Fruit fly (Drosophila melanogaster) whole organism, wandering third instar larva: ENCODE data around the gene Ass.

Source experiments
- Abd-B ChIP-seq: fragments of >200 bp; optimal IDR thresholded peaks from 2 replicates; lab custom pipeline; 2017; ENCODE audit warnings: missing biosample characterization, missing genetic modification characterization
- CG32264 ChIP-seq: fragments of 200-800 bp; sonication (Bioruptor generic); optimal IDR thresholded peaks from 2 replicates; lab custom pipeline; 2016; ENCODE audit warnings: missing biosample characterization, missing genetic modification characterization
- CG9705 ChIP-seq: fragments of 200-800 bp; sonication (Bioruptor generic); optimal IDR thresholded peaks from 2 replicates; lab custom pipeline; 2018; ENCODE audit warnings: missing biosample characterization, mild to moderate bottlenecking, missing genetic modification characterization
- CrebA ChIP-seq: fragments of 200-800 bp; sonication (Bioruptor generic); optimal IDR thresholded peaks from 2 replicates; lab custom pipeline; 2016; ENCODE audit warnings: missing biosample characterization, mild to moderate bottlenecking, missing genetic modification characterization, borderline replicate concordance
- Dfd ChIP-seq: fragments of >200 bp; optimal IDR thresholded peaks from 2 replicates; lab custom pipeline; 2017; ENCODE audit warnings: missing biosample characterization, missing genetic modification characterization
- Dif ChIP-seq: fragments of 200-275, 200-300 bp; sonication (Bioruptor generic); optimal IDR thresholded peaks from 2 replicates; lab custom pipeline; 2018; ENCODE audit warnings: missing biosample characterization, missing genetic modification characterization; ENCODE audit not compliant: partially characterized antibody
- GATAd ChIP-seq: sonication (Bioruptor generic); optimal IDR thresholded peaks from 2 replicates; lab custom pipeline; 2016; ENCODE audit warnings: missing biosample characterization, missing genetic modification characterization
- HLH106 ChIP-seq: fragments of 200-800 bp; optimal IDR thresholded peaks from 3 replicates; lab custom pipeline; 2019; ENCODE audit warnings: missing biosample characterization, mild to moderate bottlenecking, missing genetic modification characterization, moderate library complexity
- Hnf4 ChIP-seq: fragments of 200-800 bp; sonication (Bioruptor generic); optimal IDR thresholded peaks from 2 replicates; lab custom pipeline; 2016; ENCODE audit warnings: missing biosample characterization, mild to moderate bottlenecking, missing genetic modification characterization
- Hr78 ChIP-seq: fragments of >200 bp; optimal IDR thresholded peaks from 2 replicates; lab custom pipeline; 2017; ENCODE audit warnings: missing biosample characterization, missing genetic modification characterization
- Hr83 ChIP-seq: fragments of 200-300 bp; sonication (Bioruptor generic); optimal IDR thresholded peaks from 2 replicates; lab custom pipeline; 2016; ENCODE audit warnings: missing biosample characterization, mild to moderate bottlenecking, missing genetic modification characterization, moderate library complexity; ENCODE audit not compliant: poor library complexity, severe bottlenecking
- Jra ChIP-seq: sonication (Bioruptor generic); optimal IDR thresholded peaks from 2 replicates; lab custom pipeline; 2016; ENCODE audit warnings: missing biosample characterization, missing genetic modification characterization
- Mio ChIP-seq: sonication (Bioruptor generic); optimal IDR thresholded peaks from 2 replicates; lab custom pipeline; 2016; ENCODE audit warnings: missing biosample characterization, missing genetic modification characterization
- Myc ChIP-seq: fragments of >200 bp; optimal IDR thresholded peaks from 2 replicates; lab custom pipeline; 2017
- N ChIP-seq: fragments of >200 bp; optimal IDR thresholded peaks from 2 replicates; lab custom pipeline; 2018; ENCODE audit warnings: missing biosample characterization, missing external identifiers, missing genetic modification characterization
- OdsH ChIP-seq: fragments of 200-800 bp; sonication (Bioruptor generic); optimal IDR thresholded peaks from 2 replicates; lab custom pipeline; 2016; ENCODE audit warnings: missing biosample characterization, mild to moderate bottlenecking, missing genetic modification characterization
- Rel ChIP-seq, 2 experiments: fragments of 200-800 bp; sonication (Bioruptor generic) in 1 of 2; optimal IDR thresholded peaks; 2 replicates in 1 of 2; 3 replicates in 1 of 2; lab custom pipeline; 2016 to 2019; ENCODE audit warnings: mild to moderate bottlenecking in 2 of 2, missing biosample characterization in 2 of 2, missing genetic modification characterization in 2 of 2, moderate library complexity in 1 of 2
- Sp1 ChIP-seq: fragments of 200-800 bp; sonication (Bioruptor generic); optimal IDR thresholded peaks from 3 replicates; lab custom pipeline; 2019; ENCODE audit warnings: missing biosample characterization, mild to moderate bottlenecking, missing genetic modification characterization, moderate library complexity
- Vsx2 ChIP-seq: fragments of 200-300, 225-300 bp; sonication (Bioruptor generic); optimal IDR thresholded peaks from 2 replicates; lab custom pipeline; 2018; ENCODE audit warnings: missing biosample characterization, missing genetic modification characterization; ENCODE audit not compliant: partially characterized antibody
- br ChIP-seq: fragments of 200-800 bp; sonication (Bioruptor generic); optimal IDR thresholded peaks from 2 replicates; lab custom pipeline; 2016; ENCODE audit warnings: missing biosample characterization, missing genetic modification characterization
- brk ChIP-seq: fragments of 200-800 bp; sonication (Bioruptor generic); optimal IDR thresholded peaks from 2 replicates; lab custom pipeline; 2016; ENCODE audit warnings: missing biosample characterization, mild to moderate bottlenecking, missing genetic modification characterization
- dl ChIP-seq, 2 experiments: fragments of 175-275, 200-275 bp in 1 of 2; fragments of 200-275 bp in 1 of 2; sonication (Bioruptor generic); optimal IDR thresholded peaks; lab custom pipeline; 2018; ENCODE audit warnings: mild to moderate bottlenecking in 2 of 2, missing biosample characterization in 2 of 2, missing genetic modification characterization in 2 of 2, moderate library complexity in 2 of 2; ENCODE audit not compliant: partially characterized antibody in 2 of 2, insufficient read depth in 1 of 2
- dsf ChIP-seq: sonication (Bioruptor generic); optimal IDR thresholded peaks from 2 replicates; lab custom pipeline; 2016; ENCODE audit warnings: missing biosample characterization, missing genetic modification characterization, borderline replicate concordance
- ey ChIP-seq: fragments of 200-800 bp; sonication (Bioruptor generic); optimal IDR thresholded peaks from 2 replicates; lab custom pipeline; 2016; ENCODE audit warnings: missing biosample characterization, missing genetic modification characterization
- fru ChIP-seq: fragments of 200-800 bp; sonication (Bioruptor generic); optimal IDR thresholded peaks from 3 replicates; lab custom pipeline; 2016; ENCODE audit warnings: missing biosample characterization, mild to moderate bottlenecking, missing genetic modification characterization
- h ChIP-seq: fragments of 200-800 bp; sonication (Bioruptor generic); optimal IDR thresholded peaks from 3 replicates; lab custom pipeline; 2016; ENCODE audit warnings: missing biosample characterization, mild to moderate bottlenecking, missing genetic modification characterization
- jim ChIP-seq: fragments of 175-275, 200-325 bp; sonication (Bioruptor generic); optimal IDR thresholded peaks from 2 replicates; lab custom pipeline; 2016; ENCODE audit warnings: missing biosample characterization, mild to moderate bottlenecking, missing genetic modification characterization
- psq ChIP-seq: fragments of 200-800 bp; sonication (Bioruptor generic); optimal IDR thresholded peaks from 3 replicates; lab custom pipeline; 2017; ENCODE audit warnings: missing biosample characterization, mild to moderate bottlenecking, missing genetic modification characterization, moderate library complexity
- rgr ChIP-seq: fragments of 200-800 bp; sonication (Bioruptor generic); optimal IDR thresholded peaks from 3 replicates; lab custom pipeline; 2016; ENCODE audit warnings: missing biosample characterization, mild to moderate bottlenecking, missing genetic modification characterization
- sage ChIP-seq: fragments of 200-800 bp; sonication (Bioruptor generic); optimal IDR thresholded peaks from 2 replicates; lab custom pipeline; 2016; ENCODE audit warnings: missing biosample characterization, mild to moderate bottlenecking, missing genetic modification characterization
- sv ChIP-seq: fragments of 200-800 bp; sonication (Bioruptor generic); optimal IDR thresholded peaks from 3 replicates; lab custom pipeline; 2016; ENCODE audit warnings: missing biosample characterization, missing genetic modification characterization
- tai ChIP-seq: sonication (Bioruptor generic); optimal IDR thresholded peaks from 2 replicates; lab custom pipeline; 2016; ENCODE audit warnings: missing biosample characterization, missing genetic modification characterization
- usp ChIP-seq: fragments of >200 bp; optimal IDR thresholded peaks from 2 replicates; lab custom pipeline; 2017; ENCODE audit warnings: missing biosample characterization, missing genetic modification characterization
- woc ChIP-seq: sonication (Bioruptor generic); optimal IDR thresholded peaks from 2 replicates; lab custom pipeline; 2016; ENCODE audit warnings: missing biosample characterization, mild to moderate bottlenecking, missing genetic modification characterization

Gene Ass

dm6 chr3R:6640932-6641331, 3.3 kb downstream of the Ass start, which contains the start of gene CG31286:
Gene CG31286, plus strand, starts transcription at chr3R:6641232.
- TF ChIP-seq N (GFP tag; lab: Kevin White, UChicago) (no peak), sv (GFP tag; lab: Kevin White, UChicago) (no peak), OdsH (GFP tag; lab: Kevin White, UChicago) (no peak), tai (GFP tag; lab: Kevin White, UChicago) (no peak), Hr83 (GFP tag; lab: Kevin White, UChicago) (no peak), ey (no peak), Dif (GFP tag; lab: Kevin White, UChicago) (no peak), Myc (no peak), woc (no peak), Vsx2 (GFP tag; lab: Kevin White, UChicago) (no peak), Dfd (no peak), CG9705 (GFP tag; lab: Kevin White, UChicago) (no peak), h (GFP tag; lab: Kevin White, UChicago) (no peak), Jra (GFP tag; lab: Kevin White, UChicago) (no peak), jim (GFP tag; lab: Kevin White, UChicago) (no peak), GATAd (no peak), dsf (GFP tag; lab: Kevin White, UChicago) (no peak)

dm6 chr3R:6629851-6630250, 14.4 kb downstream of the Ass start, which contains the start of gene sunz:
Gene sunz, plus strand, starts transcription at chr3R:6630151.
- no peak for TF ChIP-seq Vsx2 (GFP tag; lab: Kevin White, UChicago)
- no peak for TF ChIP-seq ey
- TF ChIP-seq N (GFP tag; lab: Kevin White, UChicago): no peak
- TF ChIP-seq Abd-B (GFP tag; lab: Kevin White, UChicago): no peak

- TF ChIP-seq fru (GFP tag; lab: Kevin White, UChicago) (no peak), woc (no peak), ey (no peak), dl (GFP tag; optimal IDR thresholded peaks at IDR 0.05; lab: Kevin White, UChicago; ENCODE audit: insufficient read depth in 1 of 2, partially characterized antibody in 2 of 2) (no peak), sage (GFP tag; lab: Kevin White, UChicago) (no peak), brk (GFP tag; lab: Kevin White, UChicago) (no peak), GATAd (no peak), Rel (GFP tag; optimal IDR thresholded peaks at IDR 0.05; lab: Kevin White, UChicago) (no peak), Rel (tag; optimal IDR thresholded peaks at IDR 0.05; lab: Kevin White, UChicago) (no peak), CG9705 (GFP tag; lab: Kevin White, UChicago) (no peak), Hr78 (no peak), CrebA (no peak), Abd-B (GFP tag; lab: Kevin White, UChicago) (no peak), Dif (GFP tag; lab: Kevin White, UChicago) (no peak), Mio (GFP tag; lab: Kevin White, UChicago) (no peak), jim (GFP tag; lab: Kevin White, UChicago) (no peak), CG32264 (no peak), sv (GFP tag; lab: Kevin White, UChicago) (no peak), Vsx2 (GFP tag; lab: Kevin White, UChicago) (no peak), rgr (GFP tag; lab: Kevin White, UChicago) (no peak), br (GFP tag; lab: Kevin White, UChicago) (no peak)
Measured at dm6 chr3R:6629221-6629620, 15.0 kb downstream of the Ass start, which contains the start of gene CG15177. Gene CG15177, minus strand, starts transcription at chr3R:6629321.

dm6 chr3R:6627800-6628199, 16.4 kb downstream of the Ass start, which contains the start of gene sowi:
Gene sowi, minus strand, starts transcription at chr3R:6627900.
- TF ChIP-seq brk (GFP tag; lab: Kevin White, UChicago) (no peak), h (GFP tag; lab: Kevin White, UChicago) (no peak), Hnf4 (GFP tag; lab: Kevin White, UChicago) (no peak), Dif (GFP tag; lab: Kevin White, UChicago) (no peak), Myc (no peak), psq (GFP tag; lab: Kevin White, UChicago) (no peak), Hr78 (no peak), Sp1 (GFP tag; lab: Kevin White, UChicago) (no peak), Dfd (no peak), woc (no peak), CG32264 (no peak), usp (no peak), HLH106 (tag; lab: Kevin White, UChicago) (no peak), ey (no peak), fru (GFP tag; lab: Kevin White, UChicago) (no peak)
